Worm (Caenorhabditis elegans) whole organism, L3 larva: Measurements from ENCODE around the gene F35H12.6.

Source experiments
- R02D3.7 ChIP-seq: fragments of 150-350 bp; optimal IDR thresholded peaks from 2 replicates; lab custom pipeline; 2014; ENCODE audit warnings: missing biosample characterization, missing genetic modification characterization
- ZK546.5 ChIP-seq: sonication (generic microtip); optimal IDR thresholded peaks from 2 replicates; lab custom pipeline; 2017; ENCODE audit warnings: missing biosample characterization, missing genetic modification characterization
- aly-2 ChIP-seq: fragments of 150-350 bp; optimal IDR thresholded peaks from 2 replicates; lab custom pipeline; 2014; ENCODE audit warnings: missing biosample characterization, missing genetic modification characterization
- ama-1 ChIP-seq: fragments of 150-350 bp; optimal IDR thresholded peaks from 2 replicates; lab custom pipeline; 2018
- ceh-16 ChIP-seq: sonication (generic microtip); optimal IDR thresholded peaks from 2 replicates; lab custom pipeline; 2017; ENCODE audit warnings: missing biosample characterization, missing genetic modification characterization
- ceh-9 ChIP-seq: sonication (generic microtip); optimal IDR thresholded peaks from 2 replicates; lab custom pipeline; 2018; ENCODE audit warnings: missing biosample characterization, missing genetic modification characterization
- egl-27 ChIP-seq: sonication (generic microtip); optimal IDR thresholded peaks from 4 replicates; lab custom pipeline; 2017; ENCODE audit warnings: missing biosample characterization, missing genetic modification reagents, missing genetic modification characterization
- egl-5 ChIP-seq: fragments of 150-350 bp; optimal IDR thresholded peaks from 2 replicates; lab custom pipeline; 2017; ENCODE audit warnings: missing biosample characterization, missing genetic modification reagents, missing genetic modification characterization, inconsistent platforms
- elt-2 ChIP-seq: sonication (generic microtip); optimal IDR thresholded peaks from 2 replicates; lab custom pipeline; 2016; ENCODE audit warnings: missing genetic modification reagents, mild to moderate bottlenecking, missing genetic modification characterization, missing compliant biosample characterization
- elt-3 ChIP-seq, 3 experiments: fragments of 150-350 bp in 1 of 3; sonication (generic microtip) in 2 of 3; optimal IDR thresholded peaks; 2 replicates in 2 of 3; 4 replicates in 1 of 3; lab custom pipeline; 2014 to 2017; ENCODE audit warnings: missing biosample characterization in 3 of 3, missing genetic modification characterization in 3 of 3
- eor-1 ChIP-seq, 2 experiments: fragments of 150-350 bp; optimal IDR thresholded peaks; 2 replicates each; lab custom pipeline; 2014 to 2018; ENCODE audit warnings: missing biosample characterization in 2 of 2, missing genetic modification characterization in 2 of 2
- fkh-2 ChIP-seq: fragments of 150-350 bp; optimal IDR thresholded peaks from 2 replicates; lab custom pipeline; 2014; ENCODE audit warnings: missing biosample characterization, missing genetic modification reagents, missing genetic modification characterization
- hmg-11 ChIP-seq: sonication (generic microtip); optimal IDR thresholded peaks from 2 replicates; lab custom pipeline; 2016; ENCODE audit warnings: missing genetic modification characterization, missing compliant biosample characterization
- jun-1 ChIP-seq: fragments of 150-350 bp; optimal IDR thresholded peaks from 2 replicates; lab custom pipeline; 2014; ENCODE audit warnings: missing biosample characterization, missing genetic modification reagents, missing genetic modification characterization
- lin-15B ChIP-seq: fragments of 150-350 bp; optimal IDR thresholded peaks from 2 replicates; lab custom pipeline; 2014; ENCODE audit warnings: missing biosample characterization, missing genetic modification characterization
- lin-39 ChIP-seq: fragments of 150-350 bp; optimal IDR thresholded peaks from 2 replicates; lab custom pipeline; 2018; ENCODE audit warnings: missing biosample characterization, missing genetic modification reagents, missing genetic modification characterization
- lsy-12 ChIP-seq: sonication (generic microtip); optimal IDR thresholded peaks from 2 replicates; lab custom pipeline; 2016; ENCODE audit warnings: mild to moderate bottlenecking, missing genetic modification characterization, missing compliant biosample characterization
- mml-1 ChIP-seq: fragments of 150-350 bp; sonication (generic microtip); optimal IDR thresholded peaks from 3 replicates; lab custom pipeline; 2014; ENCODE audit warnings: missing biosample characterization, missing genetic modification characterization
- nfya-1 ChIP-seq: sonication (generic microtip); optimal IDR thresholded peaks from 2 replicates; lab custom pipeline; 2017; ENCODE audit warnings: missing genetic modification characterization, mild to moderate bottlenecking, missing compliant biosample characterization, antibody characterized with exemption, moderate library complexity; ENCODE audit not compliant: insufficient read depth
- nhr-11 ChIP-seq: fragments of 150-350 bp; optimal IDR thresholded peaks from 2 replicates; lab custom pipeline; 2014; ENCODE audit warnings: missing biosample characterization, missing genetic modification characterization
- nhr-12 ChIP-seq: fragments of 150-350 bp; optimal IDR thresholded peaks from 2 replicates; lab custom pipeline; 2014; ENCODE audit warnings: missing biosample characterization, missing genetic modification characterization
- nhr-23 ChIP-seq: fragments of 150-350 bp; optimal IDR thresholded peaks from 2 replicates; lab custom pipeline; 2014; ENCODE audit warnings: missing biosample characterization, missing genetic modification reagents, missing genetic modification characterization
- nhr-237 ChIP-seq: fragments of 150-350 bp; optimal IDR thresholded peaks from 2 replicates; lab custom pipeline; 2014; ENCODE audit warnings: missing biosample characterization, missing genetic modification characterization
- nhr-25 ChIP-seq: sonication (generic microtip); optimal IDR thresholded peaks from 2 replicates; lab custom pipeline; 2017; ENCODE audit warnings: missing biosample characterization, missing genetic modification characterization
- nhr-28 ChIP-seq: fragments of 150-350 bp; optimal IDR thresholded peaks from 2 replicates; lab custom pipeline; 2014; ENCODE audit warnings: missing biosample characterization, missing genetic modification characterization
- nhr-43 ChIP-seq: sonication (generic microtip); optimal IDR thresholded peaks from 2 replicates; lab custom pipeline; 2016; ENCODE audit warnings: mild to moderate bottlenecking, missing genetic modification characterization, missing compliant biosample characterization; ENCODE audit not compliant: poor library complexity, severe bottlenecking
- nhr-67 ChIP-seq: fragments of 150-350 bp; optimal IDR thresholded peaks from 2 replicates; lab custom pipeline; 2014; ENCODE audit warnings: missing biosample characterization, missing genetic modification characterization
- nhr-76 ChIP-seq: fragments of 150-350 bp; sonication (generic microtip); optimal IDR thresholded peaks from 5 replicates; lab custom pipeline; 2014; ENCODE audit warnings: missing biosample characterization, missing genetic modification characterization
- pha-4 ChIP-seq: fragments of 150-350 bp; optimal IDR thresholded peaks from 2 replicates; lab custom pipeline; 2014; ENCODE audit warnings: missing biosample characterization, missing genetic modification reagents, missing genetic modification characterization
- pqm-1 ChIP-seq: fragments of 150-350 bp; optimal IDR thresholded peaks from 2 replicates; lab custom pipeline; 2017; ENCODE audit warnings: missing biosample characterization, missing genetic modification characterization, inconsistent platforms
- sea-2 ChIP-seq: fragments of 150-350 bp; sonication (generic microtip); optimal IDR thresholded peaks from 4 replicates; lab custom pipeline; 2014; ENCODE audit warnings: missing biosample characterization, missing genetic modification reagents, missing genetic modification characterization
- skn-1 ChIP-seq: fragments of 150-350 bp; optimal IDR thresholded peaks from 2 replicates; lab custom pipeline; 2014; ENCODE audit warnings: missing biosample characterization, missing genetic modification characterization
- snpc-4 ChIP-seq: fragments of 150-350 bp; optimal IDR thresholded peaks from 2 replicates; lab custom pipeline; 2014; ENCODE audit warnings: missing biosample characterization, missing genetic modification characterization
- tbx-2 ChIP-seq: sonication (generic microtip); optimal IDR thresholded peaks from 2 replicates; lab custom pipeline; 2016; ENCODE audit warnings: mild to moderate bottlenecking, missing genetic modification characterization, missing compliant biosample characterization
- unc-39 ChIP-seq: sonication (generic microtip); optimal IDR thresholded peaks from 4 replicates; lab custom pipeline; 2017; ENCODE audit warnings: missing biosample characterization, missing genetic modification characterization
- unc-62 ChIP-seq: fragments of 150-350 bp; sonication (generic microtip); optimal IDR thresholded peaks from 4 replicates; lab custom pipeline; 2014; ENCODE audit warnings: missing biosample characterization, missing genetic modification reagents, missing genetic modification characterization
- ztf-11 ChIP-seq: fragments of 150-350 bp; optimal IDR thresholded peaks from 2 replicates; lab custom pipeline; 2014; ENCODE audit warnings: missing biosample characterization, missing genetic modification characterization
- ztf-4 ChIP-seq: fragments of 150-350 bp; optimal IDR thresholded peaks from 2 replicates; lab custom pipeline; 2014; ENCODE audit warnings: missing biosample characterization, missing genetic modification characterization

F35H12.6 gene

ce11 chrX:950482-950881 is 37.4 kb downstream of the F35H12.6 start, which contains the start of gene arr-1:
arr-1 (plus strand) TSS chrX:950782.
- TF ChIP-seq skn-1 (tag; lab: Kevin White, UChicago): no peak
- TF ChIP-seq snpc-4 (tag; lab: Kevin White, UChicago): no peak
- TF ChIP-seq egl-5 (tag; lab: Kevin White, UChicago): no peak
- no peak for TF ChIP-seq sea-2
- no peak for TF ChIP-seq hmg-11 (tag; lab: Kevin White, UChicago)
- TF ChIP-seq ztf-4 (tag; lab: Kevin White, UChicago): no peak
- TF ChIP-seq elt-3 (tag; optimal IDR thresholded peaks at IDR 0.05; lab: Kevin White, UChicago): no peak
- no peak for TF ChIP-seq egl-27
- TF ChIP-seq ztf-11 (tag; lab: Kevin White, UChicago): no peak
- no peak for TF ChIP-seq nhr-12 (tag; lab: Kevin White, UChicago)
- TF ChIP-seq lsy-12: no peak
- no peak for TF ChIP-seq eor-1 (tag; optimal IDR thresholded peaks at IDR 0.05; lab: Kevin White, UChicago)
- TF ChIP-seq lin-15B (tag; lab: Kevin White, UChicago): no peak
- TF ChIP-seq fkh-2 (tag; lab: Kevin White, UChicago): no peak
- TF ChIP-seq nhr-76: no peak
- no peak for TF ChIP-seq nhr-25 (tag; lab: Kevin White, UChicago)
- no peak for TF ChIP-seq nhr-11 (tag; lab: Kevin White, UChicago)
- no peak for TF ChIP-seq tbx-2
- no peak for TF ChIP-seq ama-1
- TF ChIP-seq nfya-1 (tag; lab: Kevin White, UChicago): no peak

DNA sequence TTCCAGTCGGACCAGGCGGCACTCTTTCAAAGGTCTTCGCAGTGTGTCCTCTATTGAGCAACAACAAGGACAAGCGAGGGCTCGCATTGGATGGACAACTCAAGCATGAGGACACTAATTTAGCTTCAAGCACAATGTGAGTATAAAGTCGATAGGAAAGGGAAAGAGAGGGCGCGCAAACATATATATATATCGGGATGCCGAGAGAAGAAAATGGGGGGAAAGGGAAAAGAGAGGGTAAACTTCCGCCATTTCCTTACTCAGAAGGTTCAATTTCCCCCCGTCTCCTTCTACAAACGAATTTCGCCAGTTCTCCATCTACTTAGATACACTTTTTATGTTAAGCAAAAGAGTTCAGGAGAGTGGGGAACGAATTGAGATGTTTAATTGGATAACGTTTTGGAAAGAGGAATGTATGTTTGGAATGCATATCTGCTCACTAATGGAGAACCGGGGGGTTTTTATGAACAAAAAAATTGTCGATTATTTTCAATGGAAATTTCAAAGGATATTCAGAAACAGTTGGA is 39.5 kb downstream of the F35H12.6 start:
- TF ChIP-seq hmg-11 (tag; lab: Kevin White, UChicago): peak; percentile 58
- TF ChIP-seq nfya-1 (tag; lab: Kevin White, UChicago): peak; percentile 53
- no peak for TF ChIP-seq unc-39 (tag; lab: Kevin White, UChicago)
- TF ChIP-seq lin-39 (tag; lab: Kevin White, UChicago): no peak

DNA sequence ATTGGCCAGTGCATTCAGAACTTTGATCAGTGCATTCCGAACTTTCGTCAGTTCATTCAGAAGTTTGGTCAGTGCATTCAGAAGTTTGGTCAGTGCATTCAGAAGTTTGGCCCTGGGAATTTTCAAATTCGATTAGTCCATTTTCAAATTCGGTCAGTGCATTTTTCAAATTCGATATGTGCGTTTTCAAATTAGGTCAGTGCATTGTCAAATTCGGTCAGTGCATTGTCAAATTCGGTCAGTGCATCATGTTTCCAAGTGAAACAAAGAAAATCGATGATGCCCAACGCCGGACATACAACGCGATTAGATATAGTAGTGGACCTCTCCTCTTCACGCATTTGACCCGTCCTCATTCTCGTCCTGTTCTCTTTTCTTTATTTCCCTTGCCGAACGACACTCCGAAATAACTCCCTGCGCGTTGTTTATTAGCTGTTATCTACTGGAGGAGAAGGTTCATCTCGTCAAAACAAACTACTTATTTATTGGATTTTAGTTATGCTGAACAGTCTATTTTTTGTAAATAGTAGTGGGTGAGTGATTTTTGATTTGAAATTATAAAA is 41.5 kb downstream of the F35H12.6 start, which contains the start of gene apm-3:
apm-3 (plus strand) TSS at position 477 of the 563 bp plus-strand sequence.
- TF ChIP-seq nhr-23 (peak; percentile 59), pha-4 (tag; lab: Kevin White, UChicago) (peak; percentile 25), nfya-1 (tag; lab: Kevin White, UChicago) (peak; percentile 61), ztf-11 (tag; lab: Kevin White, UChicago) (no peak), elt-2 (tag; lab: Kevin White, UChicago) (peak; percentile 15), lin-15B (tag; lab: Kevin White, UChicago) (peak; percentile 4), hmg-11 (tag; lab: Kevin White, UChicago) (peak; percentile 79), unc-39 (tag; lab: Kevin White, UChicago) (no peak), nhr-25 (tag; lab: Kevin White, UChicago) (peak; percentile 23)

DNA sequence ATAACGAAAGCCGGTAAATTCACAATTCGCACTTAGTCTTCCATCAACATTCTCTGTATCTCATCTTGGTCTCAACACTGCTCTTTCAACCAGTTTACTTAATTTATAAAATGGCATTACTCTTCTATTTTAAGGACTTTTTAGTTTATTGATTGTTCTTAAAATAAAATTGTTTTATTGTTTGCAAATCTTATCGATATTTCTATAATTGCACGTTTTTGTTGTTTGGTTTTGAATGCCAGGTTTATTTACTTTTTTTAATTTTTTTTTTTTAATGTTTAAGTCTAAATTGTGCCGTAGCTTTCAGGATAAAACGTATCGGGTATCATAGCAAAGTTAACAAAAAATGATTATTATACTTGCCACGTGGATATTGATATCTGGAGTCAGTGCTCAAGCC is 44.5 kb downstream of the F35H12.6 start, which contains the start of gene chil-10:
chil-10 (plus strand) TSS at position 301 of the 400 bp plus-strand sequence.
- TF ChIP-seq aly-2 (tag; lab: Kevin White, UChicago) (no peak), R02D3.7 (tag; lab: Kevin White, UChicago) (no peak), eor-1 (tag; optimal IDR thresholded peaks at IDR 0.05; lab: Kevin White, UChicago) (no peak), lin-15B (tag; lab: Kevin White, UChicago) (no peak), nhr-67 (tag; lab: Kevin White, UChicago) (no peak), ztf-11 (tag; lab: Kevin White, UChicago) (no peak), nhr-43 (tag; lab: Kevin White, UChicago) (no peak), nhr-11 (tag; lab: Kevin White, UChicago) (no peak), nhr-25 (tag; lab: Kevin White, UChicago) (no peak), hmg-11 (tag; lab: Kevin White, UChicago) (no peak), tbx-2 (no peak), jun-1 (no peak)

DNA sequence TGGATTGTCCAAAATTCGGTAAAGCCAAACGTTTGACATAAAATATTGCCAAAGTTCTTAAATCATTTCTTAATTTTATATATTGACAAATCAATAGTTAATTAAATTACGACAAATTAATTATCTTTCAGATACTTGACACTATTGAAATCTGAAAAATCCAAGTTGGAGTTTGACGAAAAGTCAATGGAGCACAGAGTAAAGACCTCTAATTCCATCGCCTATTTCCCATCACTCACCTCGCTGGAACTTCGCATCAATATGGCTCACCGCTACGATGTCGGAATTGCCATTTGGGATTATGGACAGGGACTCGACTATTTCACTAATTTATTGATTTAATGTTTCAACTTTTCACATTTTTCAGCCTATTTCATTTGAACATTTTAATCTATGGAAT is 47.0 kb downstream of the F35H12.6 start:
- TF ChIP-seq lin-39 (tag; lab: Kevin White, UChicago): no peak
- TF ChIP-seq jun-1: no peak
- no peak for TF ChIP-seq ceh-9 (tag; lab: Kevin White, UChicago)
- TF ChIP-seq nhr-12 (tag; lab: Kevin White, UChicago): no peak
- no peak for TF ChIP-seq pqm-1 (tag; lab: Kevin White, UChicago)
- no peak for TF ChIP-seq eor-1 (tag; optimal IDR thresholded peaks at IDR 0.05; lab: Kevin White, UChicago)
- no peak for TF ChIP-seq unc-62
- TF ChIP-seq nhr-28: no peak
- TF ChIP-seq ZK546.5: no peak
- no peak for TF ChIP-seq egl-27
- no peak for TF ChIP-seq pha-4 (tag; lab: Kevin White, UChicago)
- no peak for TF ChIP-seq sea-2
- no peak for TF ChIP-seq nfya-1 (tag; lab: Kevin White, UChicago)
- no peak for TF ChIP-seq R02D3.7 (tag; lab: Kevin White, UChicago)
- no peak for TF ChIP-seq nhr-237
- no peak for TF ChIP-seq elt-3 (tag; optimal IDR thresholded peaks at IDR 0.05; lab: Kevin White, UChicago)
- no peak for TF ChIP-seq mml-1 (tag; lab: Kevin White, UChicago)
- TF ChIP-seq ceh-16 (tag; lab: Kevin White, UChicago): no peak
- no peak for TF ChIP-seq nhr-23
- TF ChIP-seq, all 47 proteins: peak for 0
